Fruit fly (Drosophila melanogaster) ovary, adult (tissue): Measurements from ENCODE around the gene CG8112.

Source experiments
- CG17801 ChIP-seq: fragments of 200-800 bp; optimal IDR thresholded peaks from 2 replicates; lab custom pipeline; 2019; ENCODE audit warnings: missing biosample characterization, mild to moderate bottlenecking, missing genetic modification characterization, moderate library complexity; ENCODE audit not compliant: partially characterized antibody

Gene CG8112

DNA sequence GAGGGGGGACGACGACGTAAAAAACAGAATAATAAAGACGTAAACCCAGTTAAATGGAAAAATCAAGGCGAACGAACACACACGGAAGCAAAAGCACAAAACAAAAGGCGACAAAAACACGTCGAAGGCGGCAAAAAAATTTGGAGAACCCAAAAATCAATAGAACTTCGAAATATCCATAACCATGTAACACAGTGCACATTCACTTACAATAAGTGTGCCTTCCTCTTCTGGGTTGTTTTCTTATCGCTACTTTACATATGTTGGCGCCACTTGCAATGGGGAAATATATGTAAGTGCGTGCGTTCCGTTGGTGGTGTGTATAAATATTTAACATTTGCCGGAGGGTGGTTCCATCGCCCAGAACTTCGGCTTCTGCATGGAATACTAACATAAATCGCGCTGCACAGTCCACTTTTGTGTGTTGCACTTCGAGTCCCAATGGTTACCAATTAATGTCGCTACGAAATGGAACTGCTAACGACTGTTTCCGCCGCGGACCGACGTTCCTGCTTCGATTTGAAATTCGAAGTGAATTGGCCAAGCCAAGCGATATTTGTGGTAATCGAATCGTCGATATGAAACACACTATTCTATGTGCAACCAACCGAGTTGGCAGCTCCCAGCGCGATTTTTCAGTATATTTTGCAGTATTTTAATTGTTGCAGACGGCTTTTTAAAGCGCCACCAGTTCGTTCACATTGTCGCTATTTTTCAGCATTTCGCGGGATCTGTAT lies 34.6 kb downstream of the CG8112 start, which contains the start of the genes CG9801 and Nasp:
CG9801 (minus strand) TSS at position 542 of the 737 bp plus-strand sequence.
Nasp (plus strand) TSS at position 665 of the 737 bp plus-strand sequence.
- no peak for TF ChIP-seq CG17801 (GFP tag; lab: Kevin White, UChicago)

DNA sequence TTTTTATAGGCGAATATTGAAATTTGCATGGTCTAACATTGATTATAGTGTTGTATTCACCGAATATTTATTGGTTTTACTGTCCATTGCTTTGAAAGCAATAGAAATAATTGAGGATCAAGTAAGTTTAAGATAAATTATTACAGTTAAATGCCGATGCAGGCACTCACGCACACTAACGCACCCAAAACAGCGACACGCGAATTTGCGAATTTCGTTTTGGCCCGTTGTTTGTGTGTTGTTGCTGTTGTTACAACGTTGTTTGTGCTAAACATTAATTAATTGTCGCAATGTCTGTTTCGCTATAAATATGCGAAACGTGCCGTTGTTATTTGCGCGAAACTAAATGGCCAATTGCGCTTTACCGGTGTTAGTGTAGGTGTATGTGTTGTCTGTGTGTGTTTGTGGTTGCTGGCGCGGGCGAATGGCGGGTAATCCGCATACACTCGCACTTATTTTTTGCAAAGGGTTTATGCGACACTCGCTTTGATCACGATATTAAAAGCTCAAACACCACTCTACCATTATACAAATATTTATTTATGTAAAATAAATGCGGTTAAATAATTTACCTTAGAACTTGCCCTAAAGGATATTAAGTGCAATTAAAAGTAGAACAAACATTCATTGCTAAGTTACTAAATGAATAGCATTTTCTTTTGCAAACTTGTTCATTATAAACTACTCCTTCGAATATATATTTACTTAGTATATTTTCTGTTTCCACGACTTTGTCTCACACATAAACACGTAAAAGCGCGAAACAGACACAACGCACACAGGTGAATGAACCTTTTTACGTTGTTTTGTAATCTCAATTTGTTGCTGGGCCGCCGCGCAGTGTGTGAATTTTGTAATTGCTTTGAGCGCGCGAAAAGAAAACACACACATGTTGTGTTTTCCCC lies 35.4 kb downstream of the CG8112 start:
- TF ChIP-seq CG17801 (GFP tag; lab: Kevin White, UChicago): peak; percentile 91

DNA sequence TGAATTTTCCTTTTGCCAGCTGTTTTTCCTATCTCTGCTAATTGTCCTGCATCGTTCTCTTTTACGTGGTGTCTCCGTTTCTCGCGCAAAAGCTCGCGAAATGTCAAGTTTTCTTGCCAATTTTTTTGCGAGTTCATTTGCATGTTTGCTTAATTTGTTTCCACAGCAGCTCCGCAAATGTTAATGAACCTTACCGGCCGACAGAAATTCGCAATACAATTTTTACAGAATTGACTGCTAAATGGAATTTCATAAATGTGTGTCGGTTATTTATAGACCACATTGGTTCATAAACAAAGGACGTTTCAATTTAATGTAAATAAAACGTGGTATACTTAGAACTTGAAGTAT lies 36.0 kb downstream of the CG8112 start:
- TF ChIP-seq CG17801 (GFP tag; lab: Kevin White, UChicago): no peak
